Fruit fly (Drosophila melanogaster) whole organism: Measurements from ENCODE around the gene noc.

ENCODE experiments used
- CG8478 ChIP-seq: fragments of >200 bp; optimal IDR thresholded peaks from 2 replicates; lab custom pipeline; 2018; ENCODE audit warnings: inconsistent platforms
- EcR ChIP-seq, 2 experiments: fragments of >200 bp; optimal IDR thresholded peaks; 2 replicates each; lab custom pipeline; 2017; ENCODE audit warnings: missing biosample characterization in 2 of 2, missing genetic modification characterization in 2 of 2, missing genetic modification reagents in 2 of 2
- psq ChIP-seq: fragments of >200 bp; optimal IDR thresholded peaks from 2 replicates; lab custom pipeline; 2017
- usp ChIP-seq: fragments of >200 bp; optimal IDR thresholded peaks from 2 replicates; lab custom pipeline; 2017; ENCODE audit warnings: missing biosample characterization, missing genetic modification characterization, mixed read lengths

DNA sequence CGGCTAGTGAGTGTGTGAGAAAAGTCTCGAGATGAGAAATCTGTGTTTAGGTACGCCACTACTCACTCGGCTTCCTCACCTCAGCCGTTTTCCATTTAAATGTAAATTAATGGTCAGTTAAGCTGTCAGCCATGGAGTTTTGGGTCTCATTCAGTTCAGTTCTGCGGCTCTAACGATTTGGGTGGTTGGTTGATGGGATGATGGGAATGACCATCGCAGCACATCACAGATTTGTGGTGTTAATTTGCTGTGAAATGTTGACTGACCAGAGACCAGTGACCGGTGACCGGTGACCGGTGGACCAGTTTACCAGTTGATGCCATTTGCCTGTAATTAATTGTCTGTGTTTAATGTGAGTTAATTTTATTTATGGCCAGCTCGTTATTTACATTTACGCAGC lies 11.8 kb upstream of the noc start:
- TF ChIP-seq EcR (GFP tag; optimal IDR thresholded peaks at IDR 0.05; lab: Kevin White, UChicago) (no peak), usp (GFP tag; lab: Kevin White, UChicago) (no peak), psq (lab: Kevin White, UChicago) (no peak), CG8478 (lab: Kevin White, UChicago) (no peak)
